Fruit fly (Drosophila melanogaster) whole organism, embryonic: Measurements from ENCODE around the gene CG3097.

Source experiments
- CG11456 ChIP-seq: fragments of 200-800 bp; sonication (Bioruptor generic); IDR thresholded peaks from 3 replicates; pipeline ENCODE4 v1.3.6; 2022; ENCODE audit warnings: missing biosample characterization, missing genetic modification characterization
- CG12236 ChIP-seq: fragments of 200-800 bp; sonication (Bioruptor generic); optimal IDR thresholded peaks from 2 replicates; lab custom pipeline; 2016; ENCODE audit warnings: missing biosample characterization, missing genetic modification characterization
- CG13624 ChIP-seq: fragments of 200-800 bp; sonication (Bioruptor generic); optimal IDR thresholded peaks from 2 replicates; lab custom pipeline; 2016; ENCODE audit warnings: missing biosample characterization, missing genetic modification characterization
- CG1792 ChIP-seq: fragments of 200-800 bp; sonication (Bioruptor generic); optimal IDR thresholded peaks from 2 replicates; lab custom pipeline; 2016; ENCODE audit warnings: missing biosample characterization, missing genetic modification characterization
- CG18599 ChIP-seq: fragments of 200-800 bp; sonication (Bioruptor generic); optimal IDR thresholded peaks from 3 replicates; lab custom pipeline; 2017; ENCODE audit warnings: missing biosample characterization, missing genetic modification characterization, mild to moderate bottlenecking, moderate library complexity, missing genetic modification reagents
- CG32532 ChIP-seq: fragments of 200-800 bp; sonication (Bioruptor generic); IDR thresholded peaks from 2 replicates; pipeline ENCODE4 v1.3.6; 2022; ENCODE audit warnings: missing biosample characterization, missing genetic modification characterization
- CG4282 ChIP-seq: fragments of 200-800 bp; sonication (Bioruptor generic); optimal IDR thresholded peaks from 2 replicates; lab custom pipeline; 2016; ENCODE audit warnings: missing biosample characterization, missing genetic modification characterization
- CG6272 ChIP-seq: fragments of 200-800 bp; sonication (Bioruptor generic); IDR thresholded peaks from 2 replicates; pipeline ENCODE4 v1.3.6; 2022; ENCODE audit warnings: missing biosample characterization, missing genetic modification characterization
- CG6791 ChIP-seq: fragments of 200-800 bp; sonication (Bioruptor generic); IDR thresholded peaks from 3 replicates; pipeline ENCODE4 v1.3.6; 2022; ENCODE audit warnings: missing biosample characterization, missing genetic modification characterization; ENCODE audit not compliant: partially characterized antibody
- CG7745 ChIP-seq: fragments of 200-800 bp; sonication (Bioruptor generic); optimal IDR thresholded peaks from 2 replicates; lab custom pipeline; 2018; ENCODE audit warnings: missing biosample characterization, mild to moderate bottlenecking, missing genetic modification characterization, moderate library complexity
- CG8478 ChIP-seq: fragments of >200 bp; optimal IDR thresholded peaks from 2 replicates; lab custom pipeline; 2018
- CG9727 ChIP-seq: fragments of 200-800 bp; sonication (Bioruptor generic); optimal IDR thresholded peaks from 3 replicates; lab custom pipeline; 2017; ENCODE audit warnings: missing biosample characterization, mild to moderate bottlenecking, missing genetic modification characterization
- D19B ChIP-seq: fragments of 200-800 bp; sonication (Bioruptor generic); optimal IDR thresholded peaks from 2 replicates; lab custom pipeline; 2017; ENCODE audit warnings: missing biosample characterization, mild to moderate bottlenecking, missing genetic modification characterization
- E2f2 ChIP-seq: fragments of 200-800 bp; sonication (Bioruptor generic); IDR thresholded peaks from 2 replicates; pipeline ENCODE4 v1.3.6; 2022; ENCODE audit warnings: missing biosample characterization, missing genetic modification characterization
- Eip74EF ChIP-seq, 2 experiments: fragments of 200-800 bp in 1 of 2; fragments of >200 bp in 1 of 2; sonication (Bioruptor generic) in 1 of 2; optimal IDR thresholded peaks; 2 replicates each; lab custom pipeline; 2017 to 2019; ENCODE audit warnings: missing biosample characterization in 2 of 2, missing genetic modification characterization in 2 of 2, mild to moderate bottlenecking in 1 of 2, moderate library complexity in 1 of 2
- Gsc ChIP-seq: fragments of 200-800 bp; sonication (Bioruptor generic); IDR thresholded peaks from 2 replicates; pipeline ENCODE4 v1.3.6; 2022; ENCODE audit warnings: missing biosample characterization, missing genetic modification characterization
- HmgZ ChIP-seq: fragments of 200-800 bp; sonication (Bioruptor generic); optimal IDR thresholded peaks from 2 replicates; lab custom pipeline; 2018; ENCODE audit warnings: missing biosample characterization, mild to moderate bottlenecking, missing genetic modification characterization
- Lpt ChIP-seq: fragments of >200 bp; optimal IDR thresholded peaks from 2 replicates; lab custom pipeline; 2018; ENCODE audit warnings: missing biosample characterization, missing genetic modification characterization
- MESR4 ChIP-seq: fragments of 200-800 bp; sonication (Bioruptor generic); optimal IDR thresholded peaks from 2 replicates; lab custom pipeline; 2018; ENCODE audit warnings: missing biosample characterization, mild to moderate bottlenecking, missing genetic modification characterization, moderate library complexity
- NC2α ChIP-seq: fragments of 200-800 bp; sonication (Bioruptor generic); optimal IDR thresholded peaks from 2 replicates; lab custom pipeline; 2016; ENCODE audit warnings: missing biosample characterization, missing genetic modification characterization
- Neu2 ChIP-seq: fragments of 200-800 bp; sonication (Bioruptor generic); optimal IDR thresholded peaks from 3 replicates; lab custom pipeline; 2016; ENCODE audit warnings: missing biosample characterization, missing genetic modification characterization, borderline replicate concordance
- Rfx ChIP-seq: fragments of 200-800 bp; sonication (Bioruptor generic); IDR thresholded peaks from 2 replicates; pipeline ENCODE4 v1.3.6; 2022; ENCODE audit warnings: missing biosample characterization, missing genetic modification characterization
- Sox102F ChIP-seq: fragments of 200-800 bp; sonication (Bioruptor generic); optimal IDR thresholded peaks from 2 replicates; lab custom pipeline; 2018; ENCODE audit warnings: missing biosample characterization, mild to moderate bottlenecking, missing genetic modification characterization, moderate library complexity
- bbx ChIP-seq: fragments of 200-800 bp; sonication (Bioruptor generic); IDR thresholded peaks from 2 replicates; pipeline ENCODE4 v1.3.6; 2022; ENCODE audit warnings: missing biosample characterization, missing genetic modification characterization; ENCODE audit not compliant: partially characterized antibody
- bigmax ChIP-seq: fragments of 200-800 bp; sonication (Bioruptor generic); optimal IDR thresholded peaks from 2 replicates; lab custom pipeline; 2018; ENCODE audit warnings: missing biosample characterization, mild to moderate bottlenecking, missing genetic modification characterization
- bsh ChIP-seq, 2 experiments: fragments of 200-800 bp; sonication (Bioruptor generic); optimal IDR thresholded peaks; 2 replicates each; lab custom pipeline; 2017 to 2018; ENCODE audit warnings: mild to moderate bottlenecking in 2 of 2, missing biosample characterization in 2 of 2, missing genetic modification characterization in 2 of 2, moderate library complexity in 1 of 2
- chinmo ChIP-seq: fragments of 200-800 bp; sonication (Bioruptor generic); IDR thresholded peaks from 4 replicates; pipeline ENCODE4 v1.3.6; 2022; ENCODE audit warnings: missing biosample characterization, missing genetic modification characterization; ENCODE audit not compliant: partially characterized antibody
- chn ChIP-seq: fragments of 200-800 bp; sonication (Bioruptor generic); optimal IDR thresholded peaks from 2 replicates; lab custom pipeline; 2016; ENCODE audit warnings: missing biosample characterization, missing genetic modification characterization
- crol ChIP-seq: fragments of 200-800 bp; sonication (Bioruptor generic); IDR thresholded peaks from 2 replicates; pipeline ENCODE4 v1.3.6; 2022; ENCODE audit warnings: missing biosample characterization, missing genetic modification characterization
- dimm ChIP-seq: fragments of 200-800 bp; sonication (Bioruptor generic); IDR thresholded peaks from 2 replicates; pipeline ENCODE4 v1.3.6; 2022; ENCODE audit warnings: missing biosample characterization, missing genetic modification characterization
- ems ChIP-seq: fragments of 200-800 bp; sonication (Bioruptor generic); optimal IDR thresholded peaks from 3 replicates; lab custom pipeline; 2016; ENCODE audit warnings: missing biosample characterization, missing genetic modification characterization
- gem ChIP-seq: fragments of 200-800 bp; sonication (Bioruptor generic); optimal IDR thresholded peaks from 2 replicates; lab custom pipeline; 2019; ENCODE audit warnings: missing biosample characterization, mild to moderate bottlenecking, missing genetic modification characterization, moderate library complexity
- gro ChIP-seq: fragments of 200-800 bp; sonication (Bioruptor generic); optimal IDR thresholded peaks from 2 replicates; lab custom pipeline; 2016; ENCODE audit warnings: missing biosample characterization, missing genetic modification characterization
- maf-S ChIP-seq: fragments of 200-800 bp; sonication (Bioruptor generic); optimal IDR thresholded peaks from 2 replicates; lab custom pipeline; 2016; ENCODE audit warnings: missing biosample characterization, missing genetic modification characterization
- mld ChIP-seq: fragments of 200-800 bp; sonication (Bioruptor generic); IDR thresholded peaks from 3 replicates; pipeline ENCODE4 v1.3.6; 2022; ENCODE audit warnings: missing biosample characterization, missing genetic modification characterization; ENCODE audit not compliant: partially characterized antibody
- odd ChIP-seq: fragments of 200-800 bp; sonication (Bioruptor generic); optimal IDR thresholded peaks from 2 replicates; lab custom pipeline; 2017; ENCODE audit warnings: missing biosample characterization, mild to moderate bottlenecking, missing genetic modification characterization
- pfk ChIP-seq: fragments of 200-800 bp; sonication (Bioruptor generic); optimal IDR thresholded peaks from 2 replicates; lab custom pipeline; 2018; ENCODE audit warnings: missing biosample characterization, mild to moderate bottlenecking, missing genetic modification characterization, moderate library complexity
- phol ChIP-seq: fragments of 200-800 bp; sonication (Bioruptor generic); optimal IDR thresholded peaks from 3 replicates; lab custom pipeline; 2018; ENCODE audit warnings: missing biosample characterization, mild to moderate bottlenecking, missing genetic modification characterization, moderate library complexity
- scrt ChIP-seq: fragments of 200-800 bp; sonication (Bioruptor generic); optimal IDR thresholded peaks from 2 replicates; lab custom pipeline; 2018; ENCODE audit warnings: missing biosample characterization, mild to moderate bottlenecking, missing genetic modification characterization, moderate library complexity
- sens ChIP-seq: fragments of 200-800 bp; sonication (Bioruptor generic); peaks from one replicate; lab custom pipeline; 2016; ENCODE audit warnings: missing biosample characterization, missing genetic modification characterization
- slou ChIP-seq: fragments of 200-800 bp; sonication (Bioruptor generic); optimal IDR thresholded peaks from 3 replicates; lab custom pipeline; 2016; ENCODE audit warnings: missing biosample characterization, missing genetic modification characterization
- sob ChIP-seq: fragments of 200-800 bp; sonication (Bioruptor generic); IDR thresholded peaks from 2 replicates; pipeline ENCODE4 v1.3.6; 2022; ENCODE audit warnings: missing biosample characterization, missing genetic modification characterization
- sr ChIP-seq: fragments of 200-800 bp; sonication (Bioruptor generic); IDR thresholded peaks from 3 replicates; pipeline ENCODE4 v1.3.6; 2022; ENCODE audit warnings: missing biosample characterization, missing genetic modification characterization
- tio ChIP-seq: fragments of 200-800 bp; sonication (Bioruptor generic); optimal IDR thresholded peaks from 2 replicates; lab custom pipeline; 2017; ENCODE audit warnings: missing biosample characterization, missing genetic modification characterization, inconsistent platforms
- ttk ChIP-seq: fragments of 200-800 bp; sonication (Bioruptor generic); IDR thresholded peaks from 2 replicates; pipeline ENCODE4 v2.1.2; 2022; ENCODE audit warnings: missing biosample characterization, missing genetic modification characterization
- unc-4 ChIP-seq: fragments of 200-800 bp; sonication (Bioruptor generic); IDR thresholded peaks from 2 replicates; pipeline ENCODE4 v1.3.6; 2022; ENCODE audit warnings: missing biosample characterization, missing genetic modification characterization; ENCODE audit not compliant: partially characterized antibody
- wdn ChIP-seq: fragments of 200-800 bp; sonication (Bioruptor generic); IDR thresholded peaks from 2 replicates; pipeline ENCODE4 v1.3.6; 2022; ENCODE audit warnings: missing biosample characterization, missing genetic modification characterization

The CG3097 gene

DNA sequence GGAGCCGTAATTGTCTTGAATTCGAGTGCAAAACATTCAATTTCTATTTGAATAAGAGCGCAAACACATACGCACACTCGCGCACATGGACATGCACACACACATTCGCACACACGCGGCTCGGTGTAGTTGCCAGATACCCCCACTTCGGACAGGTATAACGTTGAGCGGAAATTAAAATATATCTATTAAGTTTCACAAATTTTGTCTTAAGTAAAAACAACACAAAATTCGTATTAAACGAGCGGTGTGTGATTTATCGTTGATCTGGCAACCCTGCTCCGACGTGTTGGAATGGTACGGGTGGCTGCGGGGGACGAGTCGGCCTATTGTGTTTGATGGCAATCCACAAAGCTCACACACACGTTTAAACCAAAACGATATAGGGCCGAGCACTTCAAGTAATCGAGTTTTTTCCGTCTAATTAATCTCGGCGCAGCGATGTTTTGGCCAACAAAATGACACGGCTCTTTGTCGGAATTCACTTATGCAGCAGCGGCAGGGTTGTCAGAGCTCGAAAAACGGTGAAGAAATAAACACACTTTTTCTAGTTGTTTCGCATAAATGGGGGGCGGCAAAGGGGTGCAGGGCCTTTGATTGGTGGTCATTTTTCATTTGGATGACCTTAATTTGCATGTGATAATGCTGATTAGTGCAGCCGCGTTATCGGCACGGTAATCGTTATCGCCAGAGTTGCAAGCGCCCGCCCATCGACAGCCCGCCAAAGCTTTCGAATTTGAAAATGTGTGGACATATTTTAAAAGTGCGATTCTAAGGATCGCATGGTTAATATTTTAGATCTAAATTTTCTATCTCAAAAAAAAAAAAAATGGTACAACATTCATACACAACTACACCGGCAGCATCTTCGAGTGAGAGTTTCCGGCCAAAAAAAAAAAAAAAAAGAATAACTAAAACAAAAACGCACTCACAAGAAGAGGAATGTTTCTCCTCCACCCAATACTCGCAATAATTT lies 24.5 kb downstream of the CG3097 start (continued):
- TF ChIP-seq CG32532 = peak; percentile 85
- peak; percentile 7 for TF ChIP-seq pfk (GFP tag; lab: Kevin White, UChicago)
- peak; percentile 58 for TF ChIP-seq scrt (GFP tag; lab: Kevin White, UChicago)
- TF ChIP-seq CG1792 (GFP tag; lab: Kevin White, UChicago) = no peak
- TF ChIP-seq Rfx (GFP tag; lab: Robert Waterston, UW) = peak; percentile 90
- TF ChIP-seq unc-4 (GFP tag; lab: Robert Waterston, UW) = peak; percentile 15; the same call in 1 of the 2 replicates
- peak; percentile 67 for TF ChIP-seq phol
- TF ChIP-seq CG11456 (GFP tag; lab: Robert Waterston, UW) = peak; percentile 89
- peak; percentile 3 for TF ChIP-seq CG12236 (GFP tag; lab: Kevin White, UChicago)
- peak; percentile 20 for TF ChIP-seq chn (GFP tag; lab: Kevin White, UChicago)
- peak; percentile 57 for TF ChIP-seq tio (GFP tag; lab: Kevin White, UChicago)
- no peak for TF ChIP-seq NC2α
- peak; percentile 58 for TF ChIP-seq odd (GFP tag; lab: Kevin White, UChicago)
- peak; percentile 63 to 77 for TF ChIP-seq bsh (GFP tag; optimal IDR thresholded peaks at IDR 0.05; lab: Kevin White, UChicago)
- TF ChIP-seq gro = peak; percentile 48
- peak; percentile 70 for TF ChIP-seq wdn
- peak in 1 of 2 experiments; percentile 53 for TF ChIP-seq Eip74EF (GFP tag; optimal IDR thresholded peaks at IDR 0.05; lab: Kevin White, UChicago)
- TF ChIP-seq HmgZ (tag; lab: Kevin White, UChicago) = peak; percentile 49
- no peak for TF ChIP-seq CG8478 (lab: Kevin White, UChicago)
- 0 out of 3 replicates have a peak, but pooled peaks have one; percentile 39 for TF ChIP-seq mld (GFP tag; lab: Robert Waterston, UW)
- TF ChIP-seq CG13624 = peak; percentile 53
- TF ChIP-seq MESR4 (GFP tag; lab: Kevin White, UChicago) = peak; percentile 55
- TF ChIP-seq CG4282 (GFP tag; lab: Kevin White, UChicago) = no peak
- TF ChIP-seq slou (GFP tag; lab: Kevin White, UChicago) = peak; percentile 50
- TF ChIP-seq Neu2 (GFP tag; lab: Kevin White, UChicago) = no peak
- peak; percentile 36; the same call in 1 of the 3 replicates for TF ChIP-seq sr (GFP tag; lab: Robert Waterston, UW)
- TF ChIP-seq sens = peak; percentile 86
- TF ChIP-seq ems (GFP tag; lab: Kevin White, UChicago) = peak; percentile 42
- TF ChIP-seq CG7745 (tag; lab: Kevin White, UChicago) = no peak
- no peak for TF ChIP-seq Lpt (GFP tag; lab: Kevin White, UChicago)
- TF ChIP-seq maf-S (GFP tag; lab: Kevin White, UChicago) = peak; percentile 15
- peak; percentile 53 for TF ChIP-seq CG9727 (GFP tag; lab: Kevin White, UChicago)
- no peak for TF ChIP-seq bigmax (GFP tag; lab: Kevin White, UChicago)
- TF ChIP-seq ttk (GFP tag; lab: Robert Waterston, UW) = peak; percentile 52; the same call in 1 of the 2 replicates
- TF ChIP-seq gem (tag; lab: Kevin White, UChicago) = peak; percentile 83
- TF ChIP-seq chinmo (GFP tag; lab: Robert Waterston, UW) = 0 out of 4 replicates have a peak, but pooled peaks have one; percentile 9
- peak; percentile 87 for TF ChIP-seq crol (GFP tag; lab: Robert Waterston, UW)
- TF ChIP-seq sob (GFP tag; lab: Robert Waterston, UW) = peak; percentile 78
- TF ChIP-seq CG18599 (GFP tag; lab: Kevin White, UChicago) = peak; percentile 88
- peak; percentile 85 for TF ChIP-seq E2f2 (GFP tag; lab: Robert Waterston, UW)
- peak; percentile 58 for TF ChIP-seq D19B (GFP tag; lab: Kevin White, UChicago)
- TF ChIP-seq Sox102F (GFP tag; lab: Kevin White, UChicago) = peak; percentile 78
- peak; percentile 60; the same call in 1 of the 2 replicates for TF ChIP-seq dimm (GFP tag; lab: Robert Waterston, UW)
- no peak for TF ChIP-seq Gsc (GFP tag; lab: Robert Waterston, UW)
- peak; percentile 42 for TF ChIP-seq CG6272 (GFP tag; lab: Robert Waterston, UW)
- TF ChIP-seq bbx (GFP tag; lab: Robert Waterston, UW) = no peak
- peak; percentile 51; the same call in 1 of the 3 replicates for TF ChIP-seq CG6791
